Fruit fly (Drosophila melanogaster) S2 (cell line): ENCODE measurements around the gene CG31278.

Experiments
- CG8478 ChIP-seq: fragments of >200 bp; optimal IDR thresholded peaks from 2 replicates; lab custom pipeline; 2018
- CTCF ChIP-seq, 2 experiments: fragments of >200 bp; optimal IDR thresholded peaks; 2 replicates each; lab custom pipeline; 2018

dm6 chr3R:10700638-10701037 lies 7.5 kb downstream of the CG31278 start:
- TF ChIP-seq CG8478 (lab: Kevin White, UChicago) (no peak), CTCF (optimal IDR thresholded peaks at IDR 0.05; lab: Kevin White, UChicago) (no peak)
